Worm (Caenorhabditis elegans): ENCODE data around the gene cest-9.1.

- TF ChIP-seq pag-3 (tag; optimal IDR thresholded peaks at IDR 0.05; ENCODE audit: borderline replicate concordance) = no peak
- no peak for TF ChIP-seq ama-1 (optimal IDR thresholded peaks at IDR 0.05)
- no peak for TF ChIP-seq hlh-6 (tag; optimal IDR thresholded peaks at IDR 0.05)
- no peak for TF ChIP-seq ceh-9 (tag; optimal IDR thresholded peaks at IDR 0.05)
- TF ChIP-seq fkh-10 (GFP tag; optimal IDR thresholded peaks at IDR 0.05) = no peak
- TF ChIP-seq hlh-30 (tag; optimal IDR thresholded peaks at IDR 0.05; ENCODE audit: insufficient read depth) = no peak
- no peak for TF ChIP-seq ceh-22 (tag; optimal IDR thresholded peaks at IDR 0.05)
- no peak for TF ChIP-seq C38D4.7 (GFP tag; optimal IDR thresholded peaks at IDR 0.05)
- peak; percentile 43 for TF ChIP-seq elt-2 (tag; optimal IDR thresholded peaks at IDR 0.05)
- no peak for TF ChIP-seq pros-1 (tag; optimal IDR thresholded peaks at IDR 0.05)
- no peak for TF ChIP-seq ceh-31 (tag; optimal IDR thresholded peaks at IDR 0.05)
- TF ChIP-seq pqm-1 (tag; optimal IDR thresholded peaks at IDR 0.05) = no peak
These were observed 15.6 kb upstream of the cest-9.1 start for ce11 chrX:12210145-12211032.
